Worm (Caenorhabditis elegans) whole organism, L1 larva: ENCODE measurements around the gene cchl-1.
A peak's percentile ranks its signal among the peaks of the same experiment; 100 is the strongest.

Source experiments
- C04F5.9 ChIP-seq: sonication (generic microtip); optimal IDR thresholded peaks from 2 replicates; lab custom pipeline; 2016; ENCODE audit warnings: missing genetic modification characterization, missing compliant biosample characterization
- C16A3.4 ChIP-seq: fragments of 150-350 bp; optimal IDR thresholded peaks from 2 replicates; lab custom pipeline; 2014; ENCODE audit warnings: missing biosample characterization, missing genetic modification characterization
- F16B12.6 ChIP-seq: fragments of 150-350 bp; optimal IDR thresholded peaks from 2 replicates; lab custom pipeline; 2014; ENCODE audit warnings: missing biosample characterization, missing genetic modification characterization
- Y116A8C.19 ChIP-seq: sonication (generic microtip); optimal IDR thresholded peaks from 2 replicates; lab custom pipeline; 2016; ENCODE audit warnings: missing compliant biosample characterization, missing genetic modification characterization, borderline replicate concordance
- aha-1 ChIP-seq: fragments of 150-350 bp; optimal IDR thresholded peaks from 2 replicates; lab custom pipeline; 2014; ENCODE audit warnings: missing biosample characterization, missing genetic modification characterization
- alr-1 ChIP-seq: fragments of 200-800 bp; sonication (Bioruptor generic); optimal IDR thresholded peaks from 2 replicates; lab custom pipeline; 2018; ENCODE audit warnings: borderline replicate concordance, mild to moderate bottlenecking, missing genetic modification characterization, missing compliant biosample characterization
- aly-2 ChIP-seq: fragments of 150-350 bp; optimal IDR thresholded peaks from 2 replicates; lab custom pipeline; 2014; ENCODE audit warnings: missing biosample characterization, missing genetic modification characterization
- blmp-1 ChIP-seq: fragments of 150-350 bp; optimal IDR thresholded peaks from 2 replicates; lab custom pipeline; 2014; ENCODE audit warnings: missing biosample characterization, missing genetic modification characterization
- ceh-8 ChIP-seq: fragments of 200-800 bp; sonication (Bioruptor generic); optimal IDR thresholded peaks from 2 replicates; lab custom pipeline; 2018; ENCODE audit warnings: mild to moderate bottlenecking, missing genetic modification characterization, moderate library complexity, missing compliant biosample characterization
- ceh-82 ChIP-seq, 3 experiments: fragments of 150-350 bp in 1 of 3; sonication (generic microtip) in 2 of 3; optimal IDR thresholded peaks; 2 replicates each; lab custom pipeline; 2014 to 2017; ENCODE audit warnings: missing biosample characterization in 3 of 3, missing genetic modification characterization in 3 of 3
- ces-1 ChIP-seq: fragments of 150-350 bp; optimal IDR thresholded peaks from 2 replicates; lab custom pipeline; 2014; ENCODE audit warnings: missing biosample characterization, missing genetic modification reagents, missing genetic modification characterization
- dpl-1 ChIP-seq, 3 experiments: fragments of 150-350 bp in 2 of 3; sonication (generic microtip) in 1 of 3; optimal IDR thresholded peaks; 2 replicates each; lab custom pipeline; 2014 to 2017; ENCODE audit warnings: missing biosample characterization in 3 of 3, missing genetic modification characterization in 3 of 3, missing genetic modification reagents in 3 of 3
- efl-1 ChIP-seq, 4 experiments: fragments of 150-350 bp; optimal IDR thresholded peaks in 3 of 4; peaks in 1 of 4; 1 replicate in 1 of 4; 2 replicates in 3 of 4; lab custom pipeline; 2014; ENCODE audit warnings: missing biosample characterization in 2 of 4, missing genetic modification characterization in 2 of 4, missing genetic modification reagents in 2 of 4
- efl-3 ChIP-seq: fragments of 200-800 bp; sonication (Bioruptor generic); optimal IDR thresholded peaks from 2 replicates; lab custom pipeline; 2018; ENCODE audit warnings: mild to moderate bottlenecking, missing genetic modification characterization, missing compliant biosample characterization
- ets-5 ChIP-seq: fragments of 200-800 bp; sonication (Bioruptor generic); IDR thresholded peaks from 2 replicates; pipeline ENCODE4 v1.3.6; 2022; ENCODE audit warnings: missing genetic modification characterization, missing compliant biosample characterization
- fkh-8 ChIP-seq: sonication (generic microtip); optimal IDR thresholded peaks from 2 replicates; lab custom pipeline; 2016; ENCODE audit warnings: mild to moderate bottlenecking, missing genetic modification characterization, missing compliant biosample characterization
- fos-1 ChIP-seq: fragments of 150-350 bp; optimal IDR thresholded peaks from 2 replicates; lab custom pipeline; 2014; ENCODE audit warnings: missing biosample characterization, missing genetic modification characterization
- grh-1 ChIP-seq: fragments of 200-800 bp; sonication (Bioruptor generic); IDR thresholded peaks from 2 replicates; pipeline ENCODE4 v1.3.6; 2022; ENCODE audit warnings: missing genetic modification reagents, missing genetic modification characterization, missing compliant biosample characterization
- hlh-17 ChIP-seq: fragments of 200-800 bp; sonication (Bioruptor generic); optimal IDR thresholded peaks from 2 replicates; lab custom pipeline; 2018; ENCODE audit warnings: missing genetic modification characterization, mild to moderate bottlenecking, missing compliant biosample characterization, moderate library complexity, borderline replicate concordance
- hlh-4 ChIP-seq: sonication (generic microtip); optimal IDR thresholded peaks from 2 replicates; lab custom pipeline; 2016; ENCODE audit warnings: mild to moderate bottlenecking, missing genetic modification characterization, missing compliant biosample characterization
- irx-1 ChIP-seq: sonication (generic microtip); optimal IDR thresholded peaks from 2 replicates; lab custom pipeline; 2016; ENCODE audit warnings: missing genetic modification characterization, missing compliant biosample characterization
- jun-1 ChIP-seq: fragments of 150-350 bp; optimal IDR thresholded peaks from 2 replicates; lab custom pipeline; 2014; ENCODE audit warnings: missing biosample characterization, missing genetic modification reagents, missing genetic modification characterization
- lin-13 ChIP-seq: fragments of 150-350 bp; optimal IDR thresholded peaks from 2 replicates; lab custom pipeline; 2014; ENCODE audit warnings: missing biosample characterization, missing genetic modification reagents, missing genetic modification characterization
- lin-14 ChIP-seq: fragments of 200-800 bp; sonication (Bioruptor generic); optimal IDR thresholded peaks from 2 replicates; lab custom pipeline; 2018; ENCODE audit warnings: mild to moderate bottlenecking, missing genetic modification characterization, moderate library complexity, missing compliant biosample characterization
- lin-15B ChIP-seq: fragments of 150-350 bp; sonication (generic microtip); optimal IDR thresholded peaks from 3 replicates; lab custom pipeline; 2014; ENCODE audit warnings: missing biosample characterization, missing genetic modification characterization
- lsy-2 ChIP-seq, 2 experiments: fragments of 150-350 bp; optimal IDR thresholded peaks; 2 replicates each; lab custom pipeline; 2014; ENCODE audit warnings: missing biosample characterization in 2 of 2, missing genetic modification characterization in 2 of 2
- mab-9 ChIP-seq: fragments of 200-800 bp; sonication (Bioruptor generic); IDR thresholded peaks from 2 replicates; pipeline ENCODE4 v1.3.6; 2022; ENCODE audit warnings: missing genetic modification reagents, missing genetic modification characterization, missing compliant biosample characterization
- mef-2 ChIP-seq: fragments of 150-350 bp; optimal IDR thresholded peaks from 2 replicates; lab custom pipeline; 2014; ENCODE audit warnings: missing biosample characterization, missing genetic modification characterization
- mep-1 ChIP-seq: fragments of 150-350 bp; optimal IDR thresholded peaks from 2 replicates; lab custom pipeline; 2014; ENCODE audit warnings: missing biosample characterization, missing genetic modification characterization
- nhr-11 ChIP-seq: fragments of 150-350 bp; optimal IDR thresholded peaks from 2 replicates; lab custom pipeline; 2014; ENCODE audit warnings: missing biosample characterization, missing genetic modification characterization
- nhr-12 ChIP-seq: sonication (generic microtip); optimal IDR thresholded peaks from 2 replicates; lab custom pipeline; 2017; ENCODE audit warnings: missing biosample characterization, missing genetic modification characterization
- nhr-19 ChIP-seq: fragments of 200-800 bp; sonication (Bioruptor generic); conservative IDR thresholded peaks from 2 replicates; pipeline ENCODE4 v1.3.6; 2022; ENCODE audit warnings: missing genetic modification characterization, missing compliant biosample characterization
- nhr-20 ChIP-seq: sonication (generic microtip); optimal IDR thresholded peaks from 2 replicates; lab custom pipeline; 2016; ENCODE audit warnings: mild to moderate bottlenecking, missing genetic modification characterization, missing compliant biosample characterization
- nhr-28 ChIP-seq: fragments of 150-350 bp; optimal IDR thresholded peaks from 2 replicates; lab custom pipeline; 2014; ENCODE audit warnings: missing biosample characterization, missing genetic modification characterization
- nhr-77 ChIP-seq: fragments of 150-350 bp; optimal IDR thresholded peaks from 2 replicates; lab custom pipeline; 2014; ENCODE audit warnings: missing biosample characterization, missing genetic modification characterization
- nhr-84 ChIP-seq: sonication (generic microtip); optimal IDR thresholded peaks from 2 replicates; lab custom pipeline; 2017; ENCODE audit warnings: missing biosample characterization, missing genetic modification characterization
- nhr-85 ChIP-seq: sonication (generic microtip); peaks from one replicate; lab custom pipeline; 2016; ENCODE audit warnings: missing genetic modification characterization, inconsistent platforms, missing compliant biosample characterization
- nhr-90 ChIP-seq: sonication (generic microtip); optimal IDR thresholded peaks from 2 replicates; lab custom pipeline; 2016; ENCODE audit warnings: mild to moderate bottlenecking, missing genetic modification characterization, missing compliant biosample characterization; ENCODE audit not compliant: poor library complexity
- pag-3 ChIP-seq: sonication (generic microtip); optimal IDR thresholded peaks from 2 replicates; lab custom pipeline; 2017; ENCODE audit warnings: missing genetic modification characterization, mild to moderate bottlenecking, missing compliant biosample characterization, antibody characterized with exemption, borderline replicate concordance; ENCODE audit not compliant: insufficient read depth
- pax-3 ChIP-seq: fragments of 200-800 bp; sonication (Bioruptor generic); optimal IDR thresholded peaks from 2 replicates; lab custom pipeline; 2018; ENCODE audit warnings: mild to moderate bottlenecking, missing genetic modification characterization, moderate library complexity, missing compliant biosample characterization
- skn-1 ChIP-seq: fragments of 150-350 bp; optimal IDR thresholded peaks from 2 replicates; lab custom pipeline; 2014; ENCODE audit warnings: missing biosample characterization, missing genetic modification characterization
- snpc-4 ChIP-seq: fragments of 150-350 bp; optimal IDR thresholded peaks from 2 replicates; lab custom pipeline; 2014; ENCODE audit warnings: missing biosample characterization, missing genetic modification characterization
- sox-4 ChIP-seq: sonication (generic microtip); optimal IDR thresholded peaks from 2 replicates; lab custom pipeline; 2016; ENCODE audit warnings: missing genetic modification characterization, missing compliant biosample characterization
- swsn-7 ChIP-seq: sonication (generic microtip); optimal IDR thresholded peaks from 2 replicates; lab custom pipeline; 2016; ENCODE audit warnings: missing genetic modification characterization, missing compliant biosample characterization
- tbx-2 ChIP-seq: sonication (generic microtip); optimal IDR thresholded peaks from 2 replicates; lab custom pipeline; 2016; ENCODE audit warnings: missing genetic modification characterization, missing compliant biosample characterization
- unc-130 ChIP-seq: fragments of 150-350 bp; optimal IDR thresholded peaks from 2 replicates; lab custom pipeline; 2017; ENCODE audit warnings: missing biosample characterization, missing genetic modification characterization, inconsistent platforms
- unc-30 ChIP-seq: sonication (generic microtip); optimal IDR thresholded peaks from 2 replicates; lab custom pipeline; 2017; ENCODE audit warnings: missing biosample characterization, missing genetic modification characterization
- unc-62 ChIP-seq: fragments of 150-350 bp; optimal IDR thresholded peaks from 2 replicates; lab custom pipeline; 2014; ENCODE audit warnings: missing biosample characterization, missing genetic modification reagents, missing genetic modification characterization
- unc-98 ChIP-seq: fragments of 200-800 bp; sonication (Bioruptor generic); IDR thresholded peaks from 2 replicates; pipeline ENCODE4 v1.3.6; 2022; ENCODE audit warnings: missing genetic modification characterization, missing compliant biosample characterization
- xbp-1 ChIP-seq: sonication (generic microtip); optimal IDR thresholded peaks from 2 replicates; lab custom pipeline; 2016; ENCODE audit warnings: missing genetic modification characterization, missing compliant biosample characterization
- zip-4 ChIP-seq: fragments of 200-800 bp; sonication (Bioruptor generic); optimal IDR thresholded peaks from 2 replicates; lab custom pipeline; 2018; ENCODE audit warnings: mild to moderate bottlenecking, missing genetic modification characterization, moderate library complexity, missing compliant biosample characterization
- ztf-11 ChIP-seq, 2 experiments: sonication (generic microtip); optimal IDR thresholded peaks; 2 replicates each; lab custom pipeline; 2016 to 2017; ENCODE audit warnings: missing genetic modification characterization in 2 of 2, missing biosample characterization in 1 of 2, missing compliant biosample characterization in 1 of 2
- ztf-4 ChIP-seq: fragments of 150-350 bp; optimal IDR thresholded peaks from 2 replicates; lab custom pipeline; 2014; ENCODE audit warnings: missing biosample characterization, missing genetic modification characterization

Gene cchl-1

DNA sequence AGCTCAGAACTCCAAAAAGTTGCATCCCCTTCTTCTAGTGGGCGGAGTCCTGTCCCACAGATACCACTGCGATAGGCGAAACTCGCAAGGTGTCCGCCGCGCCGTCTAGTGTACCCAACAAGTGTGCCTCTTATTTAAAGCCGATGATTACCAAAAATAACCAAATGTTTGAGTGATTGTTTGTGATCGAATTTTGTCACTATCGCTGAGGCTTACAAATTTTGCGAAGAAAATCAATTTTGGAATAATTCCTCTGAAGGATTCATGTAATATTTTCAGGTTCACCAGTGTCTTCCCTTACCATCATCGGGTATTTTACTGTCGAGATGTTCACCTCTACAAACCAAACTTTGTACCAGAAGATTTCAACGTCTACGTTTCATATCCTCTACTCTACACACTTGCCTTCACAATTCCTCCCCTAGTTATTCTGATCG lies 12.1 kb downstream of the cchl-1 start (continued):
- peak; percentile 27 for TF ChIP-seq mep-1 (tag; lab: Kevin White, UChicago)
- TF ChIP-seq sox-4 (tag; lab: Kevin White, UChicago) = no peak
- peak; percentile 45 for TF ChIP-seq zip-4
- peak; percentile 85 for TF ChIP-seq fos-1 (tag; lab: Kevin White, UChicago)
- TF ChIP-seq ztf-4 (tag; lab: Kevin White, UChicago) = peak; percentile 16
- TF ChIP-seq ztf-11 (tag; optimal IDR thresholded peaks at IDR 0.05; lab: Kevin White, UChicago) = no peak
- TF ChIP-seq lin-13 (GFP tag; lab: Kevin White, UChicago) = peak; percentile 52
- TF ChIP-seq irx-1 = peak; percentile 68
- TF ChIP-seq jun-1 (tag; lab: Kevin White, UChicago) = peak; percentile 40
- no peak for TF ChIP-seq nhr-28
- TF ChIP-seq mab-9 = no peak
- TF ChIP-seq nhr-12 = no peak
- peak; percentile 77 for TF ChIP-seq nhr-77 (tag; lab: Kevin White, UChicago)
- no peak for TF ChIP-seq unc-62 (GFP tag; lab: Kevin White, UChicago)
- TF ChIP-seq grh-1 (GFP tag; lab: Robert Waterston, UW) = peak; percentile 69
- TF ChIP-seq alr-1 (tag; lab: Kevin White, UChicago) = no peak
- TF ChIP-seq nhr-84 (tag; lab: Kevin White, UChicago) = no peak
- TF ChIP-seq blmp-1 (tag; lab: Kevin White, UChicago) = no peak
- TF ChIP-seq lsy-2 (tag; optimal IDR thresholded peaks at IDR 0.05; lab: Kevin White, UChicago) = peak in 1 of 2 experiments; percentile 74
- TF ChIP-seq snpc-4 (tag; lab: Kevin White, UChicago) = peak; percentile 99
- TF ChIP-seq lin-15B = peak; percentile 36
- peak; percentile 22 for TF ChIP-seq unc-130
- TF ChIP-seq C04F5.9 = peak; percentile 39
- TF ChIP-seq skn-1 (tag; lab: Kevin White, UChicago) = no peak
- TF ChIP-seq unc-98 (GFP tag; lab: Robert Waterston, UW) = no peak
- TF ChIP-seq aly-2 = peak; percentile 76
- TF ChIP-seq C16A3.4 (tag; lab: Kevin White, UChicago) = no peak
- no peak for TF ChIP-seq mef-2 (tag; lab: Kevin White, UChicago)
- TF ChIP-seq nhr-20 (tag; lab: Kevin White, UChicago) = peak; percentile 77
- TF ChIP-seq efl-3 (GFP tag; lab: Kevin White, UChicago) = no peak
- no peak for TF ChIP-seq Y116A8C.19
- peak; percentile 47 to 75 for TF ChIP-seq efl-1 (optimal IDR thresholded peaks at IDR 0.05; lab: Kevin White, UChicago)
- peak; percentile 45 to 97 for TF ChIP-seq efl-1 (GFP tag; optimal IDR thresholded peaks at IDR 0.05 in 1 of 2; lab: Kevin White, UChicago)
- no peak for TF ChIP-seq hlh-4
- TF ChIP-seq ces-1 (GFP tag; lab: Kevin White, UChicago) = no peak
- peak; percentile 58 for TF ChIP-seq fkh-8 (tag; lab: Kevin White, UChicago)
- TF ChIP-seq hlh-17 (GFP tag; lab: Kevin White, UChicago) = no peak
- TF ChIP-seq tbx-2 = peak; percentile 72
- TF ChIP-seq nhr-11 (tag; lab: Kevin White, UChicago) = peak; percentile 16
- peak; percentile 13 to 62 (median 54) for TF ChIP-seq dpl-1 (GFP tag; optimal IDR thresholded peaks at IDR 0.05; lab: Kevin White, UChicago)
- no peak for TF ChIP-seq pag-3 (tag; lab: Kevin White, UChicago)
- TF ChIP-seq pax-3 (tag; lab: Kevin White, UChicago) = peak; percentile 20
- TF ChIP-seq ets-5 (GFP tag; lab: Robert Waterston, UW) = no peak
- TF ChIP-seq nhr-19 (GFP tag; lab: Robert Waterston, UW) = peak; percentile 88
- peak; percentile 57 to 81 (median 72) for TF ChIP-seq ceh-82 (tag; optimal IDR thresholded peaks at IDR 0.05; lab: Kevin White, UChicago)
- TF ChIP-seq aha-1 (tag; lab: Kevin White, UChicago) = peak; percentile 11
- peak; percentile 72 for TF ChIP-seq xbp-1
- peak; percentile 77 for TF ChIP-seq swsn-7
- no peak for TF ChIP-seq ceh-8 (GFP tag; lab: Kevin White, UChicago)
- TF ChIP-seq F16B12.6 = no peak
- no peak for TF ChIP-seq unc-30 (tag; lab: Kevin White, UChicago)
- TF ChIP-seq nhr-90 = peak; percentile 91
- TF ChIP-seq nhr-85 (tag; lab: Kevin White, UChicago) = peak; percentile 91
- TF ChIP-seq lin-14 = peak; percentile 81
